Fruit fly (Drosophila melanogaster): ENCODE measurements around the gene bchs.

The bchs gene

dm6 chr2L:5943229-5944078 is 36.5 kb downstream of the bchs start, which contains the start of the genes Sfp26Ad and Gpdh1 (continued):
- no peak for TF ChIP-seq CG43689 (GFP tag; IDR thresholded peaks at IDR 0.05)
- TF ChIP-seq emc (GFP tag; optimal IDR thresholded peaks at IDR 0.05), result peak; percentile 58
- peak; percentile 23 for TF ChIP-seq YL-1 (GFP tag; optimal IDR thresholded peaks at IDR 0.05)
- peak; percentile 57 for TF ChIP-seq H2.0 (GFP tag; IDR thresholded peaks at IDR 0.05)
- TF ChIP-seq H15 (GFP tag; IDR thresholded peaks at IDR 0.05), result peak; percentile 58; the same call in 2 of the 3 replicates
- TF ChIP-seq CG7745 (tag; optimal IDR thresholded peaks at IDR 0.05), result peak; percentile 8
- TF ChIP-seq BEAF-32 (GFP tag; optimal IDR thresholded peaks at IDR 0.05), result peak; percentile 66
- peak; percentile 53 for TF ChIP-seq Ptx1 (GFP tag; IDR thresholded peaks at IDR 0.05)
- TF ChIP-seq en (GFP tag; optimal IDR thresholded peaks at IDR 0.05), result peak; percentile 67
- TF ChIP-seq CG10274 (GFP tag; optimal IDR thresholded peaks at IDR 0.05), result no peak
- peak; percentile 74 for TF ChIP-seq slou (GFP tag; optimal IDR thresholded peaks at IDR 0.05)
- TF ChIP-seq Sry-δ (GFP tag; optimal IDR thresholded peaks at IDR 0.05), result peak; percentile 68
- peak; percentile 68 for TF ChIP-seq nau (GFP tag; optimal IDR thresholded peaks at IDR 0.05)
- peak; percentile 90 for TF ChIP-seq slbo (GFP tag; IDR thresholded peaks at IDR 0.05)
- no peak for TF ChIP-seq ap (GFP tag; IDR thresholded peaks at IDR 0.05)
- TF ChIP-seq CG8089 (GFP tag; optimal IDR thresholded peaks at IDR 0.05), result peak; percentile 45
- TF ChIP-seq aop (GFP tag; IDR thresholded peaks at IDR 0.05), result no peak
- TF ChIP-seq Neu2 (GFP tag; optimal IDR thresholded peaks at IDR 0.05; ENCODE audit: borderline replicate concordance), result peak; percentile 41
- TF ChIP-seq wor (GFP tag; IDR thresholded peaks at IDR 0.05), result no peak
- TF ChIP-seq CG10959 (GFP tag; IDR thresholded peaks at IDR 0.05), result peak; percentile 32; the same call in 1 of the 2 replicates
- TF ChIP-seq CG2889 (GFP tag; IDR thresholded peaks at IDR 0.05), result 0 out of 3 replicates have a peak, but pooled peaks have one; percentile 13
- TF ChIP-seq Dek (tag; optimal IDR thresholded peaks at IDR 0.05), result peak; percentile 42
- no peak for TF ChIP-seq Hey (tag; optimal IDR thresholded peaks at IDR 0.05)
- TF ChIP-seq CG14860 (GFP tag; IDR thresholded peaks at IDR 0.05; ENCODE audit: partially characterized antibody), result no peak
- peak; percentile 87 to 90 for TF ChIP-seq dpn (GFP tag; optimal IDR thresholded peaks at IDR 0.05)
- TF ChIP-seq Doc3 (GFP tag; IDR thresholded peaks at IDR 0.05; ENCODE audit: partially characterized antibody), result no peak; the same call in 2 of the 3 replicates
- peak; percentile 99 for TF ChIP-seq Dp (GFP tag; optimal IDR thresholded peaks at IDR 0.05)
- TF ChIP-seq CG8388 (GFP tag; optimal IDR thresholded peaks at IDR 0.05), result peak; percentile 66
- peak; percentile 40 for TF ChIP-seq Atf3 (GFP tag; optimal IDR thresholded peaks at IDR 0.05)
- TF ChIP-seq pum (GFP tag; optimal IDR thresholded peaks at IDR 0.05), result peak; percentile 72
- TF ChIP-seq pb (GFP tag; optimal IDR thresholded peaks at IDR 0.05), result peak; percentile 55
- peak; percentile 69 for TF ChIP-seq CG15601 (tag; optimal IDR thresholded peaks at IDR 0.05)
- TF ChIP-seq HHEX (GFP tag; optimal IDR thresholded peaks at IDR 0.05), result peak; percentile 59
- peak; percentile 61; the same call in 1 of the 2 replicates for TF ChIP-seq CG32767 (GFP tag; IDR thresholded peaks at IDR 0.05)
- no peak for TF ChIP-seq prd (optimal IDR thresholded peaks at IDR 0.05)
- TF ChIP-seq prd (GFP tag; IDR thresholded peaks at IDR 0.05), result peak; percentile 74
- peak; percentile 84 for TF ChIP-seq CG12659 (GFP tag; optimal IDR thresholded peaks at IDR 0.05)
- TF ChIP-seq CG31388 (GFP tag; optimal IDR thresholded peaks at IDR 0.05), result peak; percentile 31
- peak; percentile 27 for TF ChIP-seq CG14965 (GFP tag; optimal IDR thresholded peaks at IDR 0.05; ENCODE audit: borderline replicate concordance)
- peak; percentile 72 for TF ChIP-seq CG13775 (GFP tag; optimal IDR thresholded peaks at IDR 0.05)
- TF ChIP-seq CG4820 (GFP tag; optimal IDR thresholded peaks at IDR 0.05), result peak; percentile 66
- TF ChIP-seq twi (tag; optimal IDR thresholded peaks at IDR 0.05), result peak; percentile 26
- peak; percentile 71 for TF ChIP-seq HLH3B (GFP tag; IDR thresholded peaks at IDR 0.05)
- peak; percentile 25 for TF ChIP-seq zen (tag; optimal IDR thresholded peaks at IDR 0.05)
- TF ChIP-seq her (GFP tag; optimal IDR thresholded peaks at IDR 0.05), result peak; percentile 77
- TF ChIP-seq Hsf (GFP tag; optimal IDR thresholded peaks at IDR 0.05), result peak; percentile 77
- TF ChIP-seq CG13296 (GFP tag; optimal IDR thresholded peaks at IDR 0.05), result peak; percentile 69
- TF ChIP-seq lbe (GFP tag; optimal IDR thresholded peaks at IDR 0.05), result peak; percentile 80
- peak; percentile 55 for TF ChIP-seq dmrt99B (tag; optimal IDR thresholded peaks at IDR 0.05)
